Fruit fly (Drosophila melanogaster): ENCODE results near the gene CG1983.
A peak's percentile ranks its signal among the peaks of the same experiment; 100 is the strongest.

CG1983 gene

dm6 chr3R:30196128-30196527 is 18.6 kb upstream of the CG1983 start, which contains the start of gene CG15531:
Gene CG15531, minus strand, starts transcription at chr3R:30196228.
- TF ChIP-seq rgr (GFP tag; optimal IDR thresholded peaks at IDR 0.05) (no peak), Sp1 (GFP tag; optimal IDR thresholded peaks at IDR 0.05) (no peak), br (GFP tag; optimal IDR thresholded peaks at IDR 0.05) (no peak), Dif (GFP tag; optimal IDR thresholded peaks at IDR 0.05; ENCODE audit: partially characterized antibody) (no peak), Dfd (GFP tag; optimal IDR thresholded peaks at IDR 0.05) (no peak), CG9705 (GFP tag; optimal IDR thresholded peaks at IDR 0.05) (no peak), Hr78 (GFP tag; optimal IDR thresholded peaks at IDR 0.05) (no peak), fru (GFP tag; optimal IDR thresholded peaks at IDR 0.05) (no peak), ey (GFP tag; optimal IDR thresholded peaks at IDR 0.05) (no peak), jim (GFP tag; optimal IDR thresholded peaks at IDR 0.05) (no peak), psq (GFP tag; optimal IDR thresholded peaks at IDR 0.05) (no peak), GATAd (GFP tag; optimal IDR thresholded peaks at IDR 0.05) (no peak), CrebA (GFP tag; optimal IDR thresholded peaks at IDR 0.05; ENCODE audit: borderline replicate concordance) (no peak), sv (GFP tag; optimal IDR thresholded peaks at IDR 0.05) (no peak), dmrt93B (GFP tag; optimal IDR thresholded peaks at IDR 0.05) (no peak)

- no peak for TF ChIP-seq CG9705 (GFP tag; optimal IDR thresholded peaks at IDR 0.05)
- peak in 1 of 2 experiments; percentile 61 for TF ChIP-seq foxo (GFP tag; optimal IDR thresholded peaks at IDR 0.05)
- peak; percentile 50 for TF ChIP-seq HLH106 (tag; optimal IDR thresholded peaks at IDR 0.05)
- TF ChIP-seq CrebA (GFP tag; optimal IDR thresholded peaks at IDR 0.05; ENCODE audit: borderline replicate concordance): no peak
- no peak for TF ChIP-seq Abd-B (GFP tag; optimal IDR thresholded peaks at IDR 0.05)
- TF ChIP-seq h (GFP tag; optimal IDR thresholded peaks at IDR 0.05): peak; percentile 51
- TF ChIP-seq CG32264 (GFP tag; optimal IDR thresholded peaks at IDR 0.05): no peak
- no peak for TF ChIP-seq brk (GFP tag; optimal IDR thresholded peaks at IDR 0.05)
- TF ChIP-seq ey (GFP tag; optimal IDR thresholded peaks at IDR 0.05): peak; percentile 26
- peak; percentile 55 for TF ChIP-seq Myc (optimal IDR thresholded peaks at IDR 0.05)
- no peak for TF ChIP-seq Mio (GFP tag; optimal IDR thresholded peaks at IDR 0.05)
- peak; percentile 14 for TF ChIP-seq OdsH (GFP tag; optimal IDR thresholded peaks at IDR 0.05)
- peak; percentile 8 for TF ChIP-seq rgr (GFP tag; optimal IDR thresholded peaks at IDR 0.05)
- TF ChIP-seq Sp1 (GFP tag; optimal IDR thresholded peaks at IDR 0.05): peak; percentile 16
- TF ChIP-seq br (GFP tag; optimal IDR thresholded peaks at IDR 0.05): peak; percentile 9
- no peak for TF ChIP-seq GATAd (GFP tag; optimal IDR thresholded peaks at IDR 0.05)
These were observed 18.1 kb upstream of the CG1983 start for dm6 chr3R:30195606-30196049.

DNA sequence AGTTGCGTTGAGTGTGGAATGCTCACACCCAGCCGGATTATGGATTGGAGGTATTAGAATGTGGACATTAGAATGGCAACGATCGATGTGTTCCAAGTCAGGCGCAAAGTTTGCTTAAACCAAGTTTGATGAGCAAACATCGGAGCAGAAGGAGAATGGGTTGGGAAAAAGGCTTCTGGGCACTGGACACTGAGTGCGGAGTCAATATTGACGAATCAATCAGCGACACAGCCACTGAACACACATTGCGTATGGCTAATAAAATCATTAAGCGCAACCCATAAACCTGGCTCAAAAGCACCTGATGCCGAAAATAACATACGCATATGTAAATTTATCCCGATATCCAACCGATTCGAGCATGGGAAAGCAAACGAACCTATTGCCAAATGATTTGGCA is 16.3 kb upstream of the CG1983 start:
- no peak for TF ChIP-seq Rel (GFP tag; optimal IDR thresholded peaks at IDR 0.05)
- no peak for TF ChIP-seq Rel (tag; optimal IDR thresholded peaks at IDR 0.05)
- TF ChIP-seq lola (GFP tag; optimal IDR thresholded peaks at IDR 0.05): no peak

DNA sequence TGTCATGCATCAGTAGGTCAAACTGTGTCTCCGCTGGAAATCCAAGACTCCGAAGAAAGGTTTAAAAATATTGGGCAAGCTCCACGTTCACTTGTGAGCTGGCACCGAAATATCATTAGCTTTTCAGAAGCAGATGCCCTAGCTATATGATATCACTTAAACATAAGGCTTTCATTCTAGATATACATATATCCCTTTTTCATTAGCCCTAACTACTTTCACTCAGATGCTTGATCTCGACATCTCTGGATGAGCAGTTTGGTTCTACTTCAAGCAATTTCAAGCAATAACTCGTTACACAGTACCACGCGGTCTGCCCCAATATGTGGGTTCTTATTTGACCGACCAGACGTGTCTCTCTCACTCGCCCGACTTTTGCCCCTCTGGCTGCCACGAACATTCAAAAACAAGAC is 14.0 kb upstream of the CG1983 start:
- TF ChIP-seq rgr (GFP tag; optimal IDR thresholded peaks at IDR 0.05) (peak; percentile 66), Hr78 (GFP tag; optimal IDR thresholded peaks at IDR 0.05) (no peak), psq (GFP tag; optimal IDR thresholded peaks at IDR 0.05) (peak; percentile 57), tai (GFP tag; optimal IDR thresholded peaks at IDR 0.05) (no peak), CG9705 (GFP tag; optimal IDR thresholded peaks at IDR 0.05) (no peak), Hnf4 (GFP tag; optimal IDR thresholded peaks at IDR 0.05) (no peak), Vsx2 (GFP tag; optimal IDR thresholded peaks at IDR 0.05; ENCODE audit: partially characterized antibody) (no peak), Mio (GFP tag; optimal IDR thresholded peaks at IDR 0.05) (no peak), dmrt93B (GFP tag; optimal IDR thresholded peaks at IDR 0.05) (peak; percentile 21), Dif (GFP tag; optimal IDR thresholded peaks at IDR 0.05; ENCODE audit: partially characterized antibody) (no peak), h (GFP tag; optimal IDR thresholded peaks at IDR 0.05) (peak; percentile 82), OdsH (GFP tag; optimal IDR thresholded peaks at IDR 0.05) (peak; percentile 74), usp (GFP tag; optimal IDR thresholded peaks at IDR 0.05) (no peak), brk (GFP tag; optimal IDR thresholded peaks at IDR 0.05) (no peak), Hr83 (GFP tag; optimal IDR thresholded peaks at IDR 0.05; ENCODE audit: poor library complexity, severe bottlenecking) (no peak), GATAd (GFP tag; optimal IDR thresholded peaks at IDR 0.05) (no peak), dsf (GFP tag; optimal IDR thresholded peaks at IDR 0.05; ENCODE audit: borderline replicate concordance) (no peak), Rel (GFP tag; optimal IDR thresholded peaks at IDR 0.05) (no peak), Rel (tag; optimal IDR thresholded peaks at IDR 0.05) (no peak), woc (GFP tag; optimal IDR thresholded peaks at IDR 0.05) (peak; percentile 92), HLH106 (tag; optimal IDR thresholded peaks at IDR 0.05) (peak; percentile 50), dl (GFP tag; optimal IDR thresholded peaks at IDR 0.05; ENCODE audit: insufficient read depth in 1 of 2, partially characterized antibody in 2 of 2) (no peak), Abd-B (GFP tag; optimal IDR thresholded peaks at IDR 0.05) (no peak), N (GFP tag; optimal IDR thresholded peaks at IDR 0.05) (no peak), CG32264 (GFP tag; optimal IDR thresholded peaks at IDR 0.05) (no peak), ey (GFP tag; optimal IDR thresholded peaks at IDR 0.05) (peak; percentile 72), Jra (GFP tag; optimal IDR thresholded peaks at IDR 0.05) (no peak), fru (GFP tag; optimal IDR thresholded peaks at IDR 0.05) (peak; percentile 74), Myc (optimal IDR thresholded peaks at IDR 0.05) (no peak), pan (optimal IDR thresholded peaks at IDR 0.05) (peak; percentile 52), Dfd (GFP tag; optimal IDR thresholded peaks at IDR 0.05) (no peak), lola (GFP tag; optimal IDR thresholded peaks at IDR 0.05) (no peak), sage (GFP tag; optimal IDR thresholded peaks at IDR 0.05) (no peak), Sp1 (GFP tag; optimal IDR thresholded peaks at IDR 0.05) (peak; percentile 64), sv (GFP tag; optimal IDR thresholded peaks at IDR 0.05) (peak; percentile 10), br (GFP tag; optimal IDR thresholded peaks at IDR 0.05) (peak; percentile 47), foxo (GFP tag; optimal IDR thresholded peaks at IDR 0.05) (peak in 1 of 2 experiments; percentile 82), jim (GFP tag; optimal IDR thresholded peaks at IDR 0.05) (no peak), CrebA (GFP tag; optimal IDR thresholded peaks at IDR 0.05; ENCODE audit: borderline replicate concordance) (no peak)

Data from whole organism, wandering third instar larva.